Worm (Caenorhabditis elegans): ENCODE data around the gene F59B2.9.

The F59B2.9 gene

ce11 chrIII:9051119-9051597, 38.9 kb upstream of the F59B2.9 start (continued):
- TF ChIP-seq snpc-4 (tag; optimal IDR thresholded peaks at IDR 0.05) (peak; percentile 60), fkh-10 (GFP tag; optimal IDR thresholded peaks at IDR 0.05) (peak; percentile 5), pha-4 (tag; optimal IDR thresholded peaks at IDR 0.05) (peak; percentile 93), R02D3.7 (tag; optimal IDR thresholded peaks at IDR 0.05) (no peak), sea-2 (GFP tag; optimal IDR thresholded peaks at IDR 0.05) (no peak), ceh-16 (tag; optimal IDR thresholded peaks at IDR 0.05) (no peak), unc-62 (GFP tag; optimal IDR thresholded peaks at IDR 0.05) (no peak), jun-1 (tag; optimal IDR thresholded peaks at IDR 0.05) (peak; percentile 79)

ce11 chrIII:9050600-9050999, 38.4 kb upstream of the F59B2.9 start, which contains the start of gene ikke-1:
Gene ikke-1 (minus strand): TSS chrIII:9050700.
- TF ChIP-seq lin-39 (tag; optimal IDR thresholded peaks at IDR 0.05) = no peak
- TF ChIP-seq nhr-67 (tag; optimal IDR thresholded peaks at IDR 0.05) = no peak
- TF ChIP-seq nhr-237 (tag; optimal IDR thresholded peaks at IDR 0.05) = no peak
- TF ChIP-seq tbx-2 (tag; optimal IDR thresholded peaks at IDR 0.05) = no peak
- no peak for TF ChIP-seq lin-15B (tag; optimal IDR thresholded peaks at IDR 0.05)
- TF ChIP-seq nhr-76 (tag; optimal IDR thresholded peaks at IDR 0.05) = no peak
- TF ChIP-seq aly-2 (tag; optimal IDR thresholded peaks at IDR 0.05) = no peak
- no peak for TF ChIP-seq unc-39 (tag; optimal IDR thresholded peaks at IDR 0.05)
- TF ChIP-seq R02D3.7 (tag; optimal IDR thresholded peaks at IDR 0.05) = no peak
- TF ChIP-seq nhr-28 (tag; optimal IDR thresholded peaks at IDR 0.05) = no peak
- no peak for TF ChIP-seq ZK546.5 (tag; optimal IDR thresholded peaks at IDR 0.05)
- no peak for TF ChIP-seq hmg-11 (tag; optimal IDR thresholded peaks at IDR 0.05)
- TF ChIP-seq fkh-2 (tag; optimal IDR thresholded peaks at IDR 0.05) = no peak
- no peak for TF ChIP-seq ceh-16 (tag; optimal IDR thresholded peaks at IDR 0.05)
- no peak for TF ChIP-seq daf-12 (tag; optimal IDR thresholded peaks at IDR 0.05)
- TF ChIP-seq ama-1 (optimal IDR thresholded peaks at IDR 0.05) = no peak
- no peak for TF ChIP-seq elt-2 (tag; optimal IDR thresholded peaks at IDR 0.05)
- no peak for TF ChIP-seq egl-5 (tag; optimal IDR thresholded peaks at IDR 0.05)
- TF ChIP-seq elt-1 (tag; optimal IDR thresholded peaks at IDR 0.05) = no peak
- no peak for TF ChIP-seq ceh-9 (tag; optimal IDR thresholded peaks at IDR 0.05)

ce11 chrIII:9047260-9047659, 35.1 kb upstream of the F59B2.9 start:
- TF ChIP-seq ZK546.5 (tag; optimal IDR thresholded peaks at IDR 0.05) (no peak), fkh-10 (GFP tag; optimal IDR thresholded peaks at IDR 0.05) (peak; percentile 6)

- TF ChIP-seq jun-1 (tag; optimal IDR thresholded peaks at IDR 0.05) (no peak), nhr-12 (tag; optimal IDR thresholded peaks at IDR 0.05) (no peak), lin-15B (tag; optimal IDR thresholded peaks at IDR 0.05) (no peak), fkh-10 (GFP tag; optimal IDR thresholded peaks at IDR 0.05) (no peak), ceh-9 (tag; optimal IDR thresholded peaks at IDR 0.05) (no peak), ZK546.5 (tag; optimal IDR thresholded peaks at IDR 0.05) (no peak), nhr-77 (tag; optimal IDR thresholded peaks at IDR 0.05) (no peak), hmg-11 (tag; optimal IDR thresholded peaks at IDR 0.05) (no peak), ztf-4 (tag; optimal IDR thresholded peaks at IDR 0.05) (no peak), nhr-237 (tag; optimal IDR thresholded peaks at IDR 0.05) (no peak), elt-3 (tag; optimal IDR thresholded peaks at IDR 0.05) (no peak), sea-2 (GFP tag; optimal IDR thresholded peaks at IDR 0.05) (no peak), aly-2 (tag; optimal IDR thresholded peaks at IDR 0.05) (no peak), nhr-11 (tag; optimal IDR thresholded peaks at IDR 0.05) (no peak), elt-1 (tag; optimal IDR thresholded peaks at IDR 0.05) (no peak), ceh-16 (tag; optimal IDR thresholded peaks at IDR 0.05) (no peak), nhr-43 (tag; optimal IDR thresholded peaks at IDR 0.05; ENCODE audit: poor library complexity, severe bottlenecking) (no peak), daf-12 (tag; optimal IDR thresholded peaks at IDR 0.05) (no peak)
Observed at ce11 chrIII:9045838-9046237, 33.6 kb upstream of the F59B2.9 start, which contains the start of gene R107.2. Gene R107.2 (minus strand): TSS chrIII:9045938.

ce11 chrIII:9043200-9043599, 31.0 kb upstream of the F59B2.9 start, which contains the start of gene nac-2:
Gene nac-2 (minus strand): TSS chrIII:9043300.
- peak; percentile 0 for TF ChIP-seq ceh-28 (tag; optimal IDR thresholded peaks at IDR 0.05)
- TF ChIP-seq mdl-1 (tag; optimal IDR thresholded peaks at IDR 0.05) = no peak
- no peak for TF ChIP-seq nhr-43 (tag; optimal IDR thresholded peaks at IDR 0.05; ENCODE audit: poor library complexity, severe bottlenecking)
- TF ChIP-seq ama-1 (optimal IDR thresholded peaks at IDR 0.05) = no peak
